Worm (Caenorhabditis elegans) whole organism, L1 larva: ENCODE measurements around the gene pgm-3.
"Not testable (repeated sequence)": the region's sequence is repeated elsewhere in the genome, so short reads cannot be mapped to it uniquely, and the experiment has no call there.

Source experiments
- C34B4.2 ChIP-seq: sonication (generic microtip); optimal IDR thresholded peaks from 2 replicates; lab custom pipeline; 2017; ENCODE audit warnings: mild to moderate bottlenecking, missing genetic modification characterization, missing compliant biosample characterization
- Y116A8C.19 ChIP-seq: sonication (generic microtip); optimal IDR thresholded peaks from 2 replicates; lab custom pipeline; 2016; ENCODE audit warnings: missing compliant biosample characterization, missing genetic modification characterization, borderline replicate concordance
- aha-1 ChIP-seq: fragments of 150-350 bp; optimal IDR thresholded peaks from 2 replicates; lab custom pipeline; 2014; ENCODE audit warnings: missing biosample characterization, missing genetic modification characterization
- alr-1 ChIP-seq: fragments of 200-800 bp; sonication (Bioruptor generic); optimal IDR thresholded peaks from 2 replicates; lab custom pipeline; 2018; ENCODE audit warnings: borderline replicate concordance, mild to moderate bottlenecking, missing genetic modification characterization, missing compliant biosample characterization
- ama-1 ChIP-seq: fragments of 150-350 bp; optimal IDR thresholded peaks from 2 replicates; lab custom pipeline; 2014
- ceh-88 ChIP-seq: fragments of 200-800 bp; sonication (Bioruptor generic); IDR thresholded peaks from 2 replicates; pipeline ENCODE4 v1.3.6; 2022; ENCODE audit warnings: missing genetic modification characterization, missing compliant biosample characterization
- dpl-1 ChIP-seq, 3 experiments: fragments of 150-350 bp in 2 of 3; sonication (generic microtip) in 1 of 3; optimal IDR thresholded peaks; 2 replicates each; lab custom pipeline; 2014 to 2017; ENCODE audit warnings: missing biosample characterization in 3 of 3, missing genetic modification characterization in 3 of 3, missing genetic modification reagents in 3 of 3
- dsc-1 ChIP-seq: sonication (generic microtip); optimal IDR thresholded peaks from 2 replicates; lab custom pipeline; 2016; ENCODE audit warnings: mild to moderate bottlenecking, missing genetic modification characterization, missing compliant biosample characterization
- efl-1 ChIP-seq, 4 experiments: fragments of 150-350 bp; optimal IDR thresholded peaks in 3 of 4; peaks in 1 of 4; 1 replicate in 1 of 4; 2 replicates in 3 of 4; lab custom pipeline; 2014; ENCODE audit warnings: missing biosample characterization in 2 of 4, missing genetic modification characterization in 2 of 4, missing genetic modification reagents in 2 of 4
- egl-27 ChIP-seq, 2 experiments: fragments of 150-350 bp in 1 of 2; sonication (generic microtip); optimal IDR thresholded peaks; 3 replicates each; lab custom pipeline; 2017 to 2018; ENCODE audit warnings: missing biosample characterization in 2 of 2, missing genetic modification characterization in 2 of 2, missing genetic modification reagents in 2 of 2
- elt-2 ChIP-seq: sonication (generic microtip); optimal IDR thresholded peaks from 2 replicates; lab custom pipeline; 2016; ENCODE audit warnings: missing genetic modification characterization, mild to moderate bottlenecking, inconsistent platforms, missing compliant biosample characterization, missing genetic modification reagents
- fkh-10 ChIP-seq: sonication (generic microtip); optimal IDR thresholded peaks from 2 replicates; lab custom pipeline; 2017; ENCODE audit warnings: missing biosample characterization, missing genetic modification reagents, missing genetic modification characterization
- grh-1 ChIP-seq: fragments of 200-800 bp; sonication (Bioruptor generic); IDR thresholded peaks from 2 replicates; pipeline ENCODE4 v1.3.6; 2022; ENCODE audit warnings: missing genetic modification reagents, missing genetic modification characterization, missing compliant biosample characterization
- hpl-2 ChIP-seq: fragments of 150-350 bp; optimal IDR thresholded peaks from 2 replicates; lab custom pipeline; 2014; ENCODE audit warnings: missing biosample characterization, missing genetic modification reagents, missing genetic modification characterization
- jun-1 ChIP-seq: fragments of 150-350 bp; optimal IDR thresholded peaks from 2 replicates; lab custom pipeline; 2014; ENCODE audit warnings: missing biosample characterization, missing genetic modification reagents, missing genetic modification characterization
- lin-35 ChIP-seq, 2 experiments: fragments of 150-350 bp; optimal IDR thresholded peaks; 2 replicates each; lab custom pipeline; 2014; ENCODE audit warnings: missing biosample characterization in 2 of 2, missing genetic modification characterization in 2 of 2, missing genetic modification reagents in 2 of 2
- lin-39 ChIP-seq: fragments of 150-350 bp; optimal IDR thresholded peaks from 2 replicates; lab custom pipeline; 2014; ENCODE audit warnings: missing biosample characterization, missing genetic modification reagents, missing genetic modification characterization
- mab-9 ChIP-seq: fragments of 200-800 bp; sonication (Bioruptor generic); IDR thresholded peaks from 2 replicates; pipeline ENCODE4 v1.3.6; 2022; ENCODE audit warnings: missing genetic modification reagents, missing genetic modification characterization, missing compliant biosample characterization
- mep-1 ChIP-seq: fragments of 150-350 bp; optimal IDR thresholded peaks from 2 replicates; lab custom pipeline; 2014; ENCODE audit warnings: missing biosample characterization, missing genetic modification characterization
- nhr-12 ChIP-seq: sonication (generic microtip); optimal IDR thresholded peaks from 2 replicates; lab custom pipeline; 2017; ENCODE audit warnings: missing biosample characterization, missing genetic modification characterization
- nhr-71 ChIP-seq: sonication (generic microtip); optimal IDR thresholded peaks from 2 replicates; lab custom pipeline; 2016; ENCODE audit warnings: mild to moderate bottlenecking, missing genetic modification characterization, moderate library complexity, missing compliant biosample characterization
- nhr-76 ChIP-seq: sonication (generic microtip); optimal IDR thresholded peaks from 2 replicates; lab custom pipeline; 2017; ENCODE audit warnings: missing biosample characterization, missing genetic modification characterization
- pqm-1 ChIP-seq: sonication (generic microtip); optimal IDR thresholded peaks from 3 replicates; lab custom pipeline; 2017; ENCODE audit warnings: missing biosample characterization, missing genetic modification characterization
- skn-1 ChIP-seq: fragments of 150-350 bp; optimal IDR thresholded peaks from 2 replicates; lab custom pipeline; 2014; ENCODE audit warnings: missing biosample characterization, missing genetic modification characterization
- snpc-4 ChIP-seq: fragments of 150-350 bp; optimal IDR thresholded peaks from 2 replicates; lab custom pipeline; 2014; ENCODE audit warnings: missing biosample characterization, missing genetic modification characterization
- sox-4 ChIP-seq: sonication (generic microtip); optimal IDR thresholded peaks from 2 replicates; lab custom pipeline; 2016; ENCODE audit warnings: missing genetic modification characterization, missing compliant biosample characterization
- unc-62 ChIP-seq: fragments of 150-350 bp; optimal IDR thresholded peaks from 2 replicates; lab custom pipeline; 2014; ENCODE audit warnings: missing biosample characterization, missing genetic modification reagents, missing genetic modification characterization
- unc-98 ChIP-seq: fragments of 200-800 bp; sonication (Bioruptor generic); IDR thresholded peaks from 2 replicates; pipeline ENCODE4 v1.3.6; 2022; ENCODE audit warnings: missing genetic modification characterization, missing compliant biosample characterization
- xbp-1 ChIP-seq: sonication (generic microtip); optimal IDR thresholded peaks from 2 replicates; lab custom pipeline; 2016; ENCODE audit warnings: missing genetic modification characterization, missing compliant biosample characterization
- ztf-4 ChIP-seq: fragments of 150-350 bp; optimal IDR thresholded peaks from 2 replicates; lab custom pipeline; 2014; ENCODE audit warnings: missing biosample characterization, missing genetic modification characterization

Gene pgm-3

DNA sequence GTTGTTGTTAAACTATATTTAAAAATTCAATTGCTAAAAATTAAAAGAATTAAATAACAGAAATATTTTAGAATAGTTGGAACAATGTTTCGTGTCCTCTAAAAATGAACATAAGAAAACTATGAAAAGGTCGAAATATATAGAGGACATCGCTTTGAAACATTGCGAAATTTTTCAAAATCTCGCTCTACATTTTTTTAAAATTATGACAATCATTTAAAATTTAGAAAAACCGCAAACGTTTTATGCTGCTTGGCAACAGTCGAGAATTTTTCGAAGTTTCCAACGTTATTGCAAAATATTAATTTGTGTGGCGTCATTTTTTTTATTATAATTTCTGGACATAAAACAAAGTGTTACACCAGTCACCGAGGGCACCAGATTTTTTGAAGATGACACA lies 10.5 kb upstream of the pgm-3 start, which contains the start of the genes parg-2 and ipla-5:
parg-2 (minus strand) TSS at position 101 of the 400 bp plus-strand sequence.
ipla-5 (plus strand) TSS at position 216 of the 400 bp plus-strand sequence.
- TF ChIP-seq skn-1 (tag; lab: Kevin White, UChicago); nhr-71; grh-1: not testable (repeated sequence)

- TF ChIP-seq elt-2 (tag; lab: Kevin White, UChicago), result no peak
Observed at ce11 chrIV:8718153-8718552, 7.4 kb upstream of the pgm-3 start, which contains the start of gene H23L24.1. Gene H23L24.1 (plus strand): TSS chrIV:8718453.

ce11 chrIV:8722801-8723200 lies 2.7 kb upstream of the pgm-3 start:
- TF ChIP-seq lin-39 (tag; lab: Kevin White, UChicago) (no peak), mep-1 (tag; lab: Kevin White, UChicago) (no peak), xbp-1 (no peak), lin-35 (GFP tag; optimal IDR thresholded peaks at IDR 0.05; lab: Kevin White, UChicago) (no peak), mab-9 (GFP tag; lab: Robert Waterston, UW) (no peak)

- no peak for TF ChIP-seq xbp-1
- TF ChIP-seq sox-4 (tag; lab: Kevin White, UChicago), result no peak
- TF ChIP-seq hpl-2, result no peak
- TF ChIP-seq snpc-4 (tag; lab: Kevin White, UChicago), result no peak
- no peak for TF ChIP-seq lin-35 (GFP tag; optimal IDR thresholded peaks at IDR 0.05; lab: Kevin White, UChicago)
- no peak for TF ChIP-seq dpl-1 (GFP tag; optimal IDR thresholded peaks at IDR 0.05; lab: Kevin White, UChicago)
- no peak for TF ChIP-seq nhr-76 (tag; lab: Kevin White, UChicago)
- no peak for TF ChIP-seq unc-62 (GFP tag; lab: Kevin White, UChicago)
- no peak for TF ChIP-seq Y116A8C.19 (tag; lab: Kevin White, UChicago)
- no peak for TF ChIP-seq ztf-4
Observed at ce11 chrIV:8723720-8724119, 1.8 kb upstream of the pgm-3 start, which contains the start of gene F21D5.9. Gene F21D5.9 (plus strand): TSS chrIV:8724020.

DNA sequence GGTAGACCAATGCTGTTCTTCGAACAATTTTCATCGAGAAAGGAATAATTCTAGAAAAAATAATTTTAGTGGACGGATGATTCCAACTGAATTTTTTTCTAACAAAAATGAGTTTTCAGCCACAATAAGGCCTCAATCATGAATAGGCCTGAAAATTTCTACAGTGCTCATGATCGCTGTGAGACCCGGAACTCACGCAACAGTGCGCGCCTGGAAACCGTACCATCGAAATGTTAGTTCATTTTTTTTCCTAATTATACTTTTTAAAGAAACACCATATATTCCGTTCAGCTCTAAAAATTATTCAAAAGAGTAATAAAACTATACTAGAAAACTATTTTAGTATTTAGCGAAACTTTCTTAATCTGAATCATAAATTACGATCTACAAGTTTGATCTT lies 615 bp upstream of the pgm-3 start:
- no peak for TF ChIP-seq mab-9 (GFP tag; lab: Robert Waterston, UW)
- no peak for TF ChIP-seq efl-1 (optimal IDR thresholded peaks at IDR 0.05; lab: Kevin White, UChicago)
- peak in 1 of 2 experiments; percentile 16 for TF ChIP-seq efl-1 (GFP tag; optimal IDR thresholded peaks at IDR 0.05 in 1 of 2; lab: Kevin White, UChicago)
- TF ChIP-seq, all 84 proteins: peak for 1

DNA sequence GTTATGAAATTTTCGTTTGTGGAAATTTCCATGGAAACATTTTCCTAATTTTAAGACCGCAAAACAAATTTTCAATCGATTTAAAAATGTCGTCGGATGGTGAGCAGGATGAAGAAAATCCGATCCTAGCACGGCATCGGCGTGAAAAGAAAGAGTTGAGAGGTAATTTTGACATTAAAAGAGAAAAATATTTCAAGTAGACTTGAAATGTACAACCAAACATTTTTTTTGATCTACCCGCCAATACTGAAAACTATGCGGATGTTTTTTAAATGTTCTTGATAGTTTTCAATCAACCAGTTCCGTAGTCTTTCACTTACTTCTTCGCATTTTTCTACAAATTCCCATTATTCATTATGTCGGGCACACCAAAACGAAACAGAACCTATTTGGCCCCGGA lies 2.6 kb downstream of the pgm-3 start, which contains the start of gene otub-3:
otub-3 (plus strand) TSS at position 56 of the 400 bp plus-strand sequence.
- no peak for TF ChIP-seq dsc-1 (tag; lab: Kevin White, UChicago)
- no peak for TF ChIP-seq aha-1 (tag; lab: Kevin White, UChicago)
- no peak for TF ChIP-seq ceh-88 (GFP tag; lab: Robert Waterston, UW)
- TF ChIP-seq C34B4.2, result no peak

DNA sequence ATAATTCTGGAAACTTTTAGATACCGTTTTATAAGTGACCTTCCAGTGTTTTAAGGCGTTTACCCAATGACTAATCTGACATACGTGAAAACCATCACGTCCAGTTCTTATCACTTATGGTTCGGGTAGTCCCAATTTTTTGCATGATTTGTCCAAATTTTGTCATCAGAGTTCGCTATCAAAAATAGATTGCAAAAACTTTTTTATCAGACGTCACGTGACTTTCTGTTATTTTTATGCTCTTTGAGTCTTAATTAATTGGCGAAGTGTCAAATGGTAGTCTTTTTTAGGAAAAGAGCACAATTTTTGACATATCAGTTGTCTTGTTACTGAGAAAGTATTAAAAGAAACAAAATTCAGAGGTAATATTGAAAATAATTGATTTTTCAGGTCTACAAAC lies 4.1 kb downstream of the pgm-3 start:
- TF ChIP-seq egl-27 (tag; optimal IDR thresholded peaks at IDR 0.05; lab: Kevin White, UChicago), result no peak
- TF ChIP-seq elt-2 (tag; lab: Kevin White, UChicago), result peak; percentile 86
- no peak for TF ChIP-seq unc-98 (GFP tag; lab: Robert Waterston, UW)
- peak in 1 of 2 experiments; percentile 0 for TF ChIP-seq lin-35 (GFP tag; optimal IDR thresholded peaks at IDR 0.05; lab: Kevin White, UChicago)
- TF ChIP-seq fkh-10 (GFP tag; lab: Kevin White, UChicago), result no peak
- TF ChIP-seq ama-1, result no peak

DNA sequence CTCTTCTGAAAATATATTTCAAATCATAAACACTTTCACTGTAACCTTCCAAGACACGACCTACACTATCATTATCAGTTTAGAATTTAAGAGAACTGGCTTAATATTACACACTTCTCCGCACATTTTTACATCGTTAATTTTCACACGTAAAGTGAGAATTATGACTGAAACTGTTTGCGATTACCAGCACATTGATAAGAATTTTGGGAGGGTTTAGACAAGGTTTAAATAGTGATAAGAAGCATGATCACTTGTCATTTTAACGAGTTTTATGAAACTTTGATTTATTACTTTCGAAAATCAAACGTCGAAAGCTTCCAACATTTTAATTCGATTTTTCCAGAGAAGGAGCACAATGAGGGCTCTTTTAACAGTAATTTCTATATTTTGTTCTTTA lies 4.9 kb downstream of the pgm-3 start, which contains the start of gene F21D5.3:
F21D5.3 (plus strand) TSS at position 347 of the 400 bp plus-strand sequence.
- no peak for TF ChIP-seq alr-1 (tag; lab: Kevin White, UChicago)
- peak; percentile 43 for TF ChIP-seq pqm-1
- TF ChIP-seq lin-35 (GFP tag; optimal IDR thresholded peaks at IDR 0.05; lab: Kevin White, UChicago), result peak in 1 of 2 experiments; percentile 42
- TF ChIP-seq nhr-12 (tag; lab: Kevin White, UChicago), result no peak
- TF ChIP-seq elt-2 (tag; lab: Kevin White, UChicago), result peak; percentile 93
- peak; percentile 11 for TF ChIP-seq nhr-71
- TF ChIP-seq jun-1 (tag; lab: Kevin White, UChicago), result no peak
